Fruit fly (Drosophila melanogaster) whole organism, embryonic: ENCODE measurements around the gene CG43116.

Source experiments
- CG6791 ChIP-seq: fragments of 200-800 bp; sonication (Bioruptor generic); IDR thresholded peaks from 3 replicates; pipeline ENCODE4 v1.3.6; 2022; ENCODE audit warnings: missing biosample characterization, missing genetic modification characterization; ENCODE audit not compliant: partially characterized antibody
- sr ChIP-seq: fragments of 200-800 bp; sonication (Bioruptor generic); IDR thresholded peaks from 3 replicates; pipeline ENCODE4 v1.3.6; 2022; ENCODE audit warnings: missing biosample characterization, missing genetic modification characterization

DNA sequence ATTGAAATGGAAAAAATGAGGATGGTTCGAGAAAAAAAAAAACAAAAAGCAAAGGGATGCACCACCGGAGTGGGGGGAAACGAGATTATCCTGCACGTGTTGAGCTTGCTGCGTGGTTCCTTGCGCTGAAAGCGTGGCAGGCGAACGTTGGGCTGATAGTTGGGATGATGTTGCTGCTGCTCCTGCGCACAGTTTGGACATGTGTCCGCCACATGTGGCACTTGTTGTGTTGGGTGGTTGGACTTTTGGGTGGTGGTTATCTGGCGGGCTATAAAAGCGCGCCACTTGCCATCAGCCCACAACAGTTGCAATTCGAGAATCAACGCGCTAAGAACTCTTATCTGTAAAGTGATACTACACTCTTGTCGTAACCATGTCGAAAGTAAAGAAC is 35.8 kb upstream of the CG43116 start:
- TF ChIP-seq CG6791 (GFP tag; lab: Robert Waterston, UW) (no peak), sr (GFP tag; lab: Robert Waterston, UW) (no peak)
